Worm (Caenorhabditis elegans) whole organism, early embryonic: ENCODE results near the gene chca-1.

Experiments
- B0310.2 ChIP-seq: sonication (generic microtip); optimal IDR thresholded peaks from 2 replicates; lab custom pipeline; 2016; ENCODE audit warnings: mild to moderate bottlenecking, missing genetic modification characterization, missing compliant biosample characterization
- F13C5.2 ChIP-seq: sonication (generic microtip); optimal IDR thresholded peaks from 2 replicates; lab custom pipeline; 2017; ENCODE audit warnings: mild to moderate bottlenecking, missing genetic modification characterization, inconsistent platforms, missing compliant biosample characterization
- aly-1 ChIP-seq: sonication (generic microtip); optimal IDR thresholded peaks from 2 replicates; lab custom pipeline; 2016; ENCODE audit warnings: missing genetic modification characterization, missing compliant biosample characterization
- ama-1 ChIP-seq: fragments of 150-350 bp; optimal IDR thresholded peaks from 2 replicates; lab custom pipeline; 2014
- ceh-13 ChIP-seq: fragments of 200-800 bp; sonication (Bioruptor generic); optimal IDR thresholded peaks from 2 replicates; lab custom pipeline; 2018; ENCODE audit warnings: mild to moderate bottlenecking, missing genetic modification characterization, missing compliant biosample characterization
- ceh-36 ChIP-seq: sonication (generic microtip); optimal IDR thresholded peaks from 2 replicates; lab custom pipeline; 2016; ENCODE audit warnings: missing genetic modification characterization, inconsistent platforms, missing compliant biosample characterization
- ets-7 ChIP-seq: sonication (generic microtip); optimal IDR thresholded peaks from 2 replicates; lab custom pipeline; 2016; ENCODE audit warnings: missing genotype, missing genetic modification characterization, missing compliant biosample characterization
- flt-1 ChIP-seq: fragments of 200-800 bp; sonication (Bioruptor generic); IDR thresholded peaks from 2 replicates; pipeline ENCODE4 v1.3.6; 2022; ENCODE audit warnings: missing genetic modification characterization, missing compliant biosample characterization
- hmbx-1 ChIP-seq: sonication (generic microtip); optimal IDR thresholded peaks from 2 replicates; lab custom pipeline; 2016; ENCODE audit warnings: mild to moderate bottlenecking, missing genetic modification characterization, missing compliant biosample characterization
- hmg-4 ChIP-seq: fragments of 200-800 bp; sonication (Bioruptor generic); optimal IDR thresholded peaks from 2 replicates; lab custom pipeline; 2018; ENCODE audit warnings: mild to moderate bottlenecking, missing genetic modification characterization, missing compliant biosample characterization
- hnd-1 ChIP-seq: sonication (generic microtip); optimal IDR thresholded peaks from 2 replicates; lab custom pipeline; 2016; ENCODE audit warnings: missing genetic modification characterization, missing compliant biosample characterization
- pes-1 ChIP-seq: fragments of 200-800 bp; sonication (Bioruptor generic); IDR thresholded peaks from 2 replicates; pipeline ENCODE4 v1.3.6; 2022; ENCODE audit warnings: missing genetic modification reagents, missing genetic modification characterization, missing compliant biosample characterization
- scrt-1 ChIP-seq: fragments of 200-800 bp; sonication (Bioruptor generic); IDR thresholded peaks from 2 replicates; pipeline ENCODE4 v1.3.6; 2022; ENCODE audit warnings: missing genetic modification characterization, missing compliant biosample characterization
- sea-1 ChIP-seq: fragments of 200-800 bp; sonication (Bioruptor generic); conservative IDR thresholded peaks from 2 replicates; pipeline ENCODE4 v1.3.6; 2022; ENCODE audit warnings: missing genetic modification characterization, missing compliant biosample characterization
- tbx-11 ChIP-seq: fragments of 200-800 bp; sonication (Bioruptor generic); IDR thresholded peaks from 2 replicates; pipeline ENCODE4 v1.3.6; 2022; ENCODE audit warnings: missing genetic modification characterization, missing compliant biosample characterization
- tbx-37 ChIP-seq: fragments of 200-800 bp; sonication (Bioruptor generic); conservative IDR thresholded peaks from 2 replicates; pipeline ENCODE4 v1.3.6; 2022; ENCODE audit warnings: missing genetic modification reagents, missing genetic modification characterization, missing compliant biosample characterization
- tra-4 ChIP-seq: sonication (generic microtip); optimal IDR thresholded peaks from 2 replicates; lab custom pipeline; 2017; ENCODE audit warnings: missing genetic modification characterization, missing compliant biosample characterization

The chca-1 gene

DNA sequence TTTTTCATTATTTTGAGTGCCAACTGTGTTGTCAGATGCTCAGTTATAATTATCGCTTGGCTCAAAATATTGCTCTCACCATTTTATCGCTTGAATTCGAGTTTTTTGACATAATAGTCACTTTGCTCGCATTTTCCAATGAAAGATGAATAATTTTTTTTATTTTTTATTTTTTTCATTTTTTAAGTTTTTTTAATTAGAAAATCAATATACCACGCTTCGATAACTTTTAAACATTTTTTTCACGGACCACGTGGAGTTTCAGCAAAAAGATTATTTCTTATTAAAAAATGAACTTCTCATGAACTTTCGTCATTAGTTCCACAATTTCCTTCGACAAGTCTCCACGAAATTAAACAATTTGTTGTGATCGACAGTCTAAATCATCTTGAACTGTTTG is 36.5 kb upstream of the chca-1 start, which contains the start of gene elt-1:
Gene elt-1, plus strand, starts transcription at position 301 of the 400 bp plus-strand sequence.
- TF ChIP-seq ets-7 (no peak), tbx-37 (GFP tag; lab: Robert Waterston, UW) (no peak), hmg-4 (GFP tag; lab: Kevin White, UChicago) (no peak), pes-1 (GFP tag; lab: Robert Waterston, UW) (no peak), scrt-1 (GFP tag; lab: Robert Waterston, UW) (no peak), ceh-36 (tag; lab: Kevin White, UChicago) (no peak), hmbx-1 (no peak), ama-1 (lab: Kevin White, UChicago) (no peak), sea-1 (GFP tag; lab: Robert Waterston, UW) (no peak), aly-1 (tag; lab: Kevin White, UChicago) (no peak), hnd-1 (tag; lab: Kevin White, UChicago) (no peak), ceh-13 (GFP tag; lab: Kevin White, UChicago) (no peak), B0310.2 (tag; lab: Kevin White, UChicago) (no peak)

- TF ChIP-seq tbx-11, result no peak
- TF ChIP-seq ceh-13 (GFP tag; lab: Kevin White, UChicago), result no peak
- no peak for TF ChIP-seq ceh-36 (tag; lab: Kevin White, UChicago)
- no peak for TF ChIP-seq sea-1 (GFP tag; lab: Robert Waterston, UW)
- TF ChIP-seq scrt-1 (GFP tag; lab: Robert Waterston, UW), result no peak
- no peak for TF ChIP-seq flt-1 (GFP tag; lab: Robert Waterston, UW)
- no peak for TF ChIP-seq hmg-4 (GFP tag; lab: Kevin White, UChicago)
- no peak for TF ChIP-seq ama-1 (lab: Kevin White, UChicago)
- TF ChIP-seq pes-1 (GFP tag; lab: Robert Waterston, UW), result no peak
- no peak for TF ChIP-seq F13C5.2
- TF ChIP-seq aly-1 (tag; lab: Kevin White, UChicago), result no peak
- no peak for TF ChIP-seq tbx-37 (GFP tag; lab: Robert Waterston, UW)
- no peak for TF ChIP-seq tra-4
Observed at ce11 chrIV:9615511-9615910, 35.7 kb upstream of the chca-1 start.

DNA sequence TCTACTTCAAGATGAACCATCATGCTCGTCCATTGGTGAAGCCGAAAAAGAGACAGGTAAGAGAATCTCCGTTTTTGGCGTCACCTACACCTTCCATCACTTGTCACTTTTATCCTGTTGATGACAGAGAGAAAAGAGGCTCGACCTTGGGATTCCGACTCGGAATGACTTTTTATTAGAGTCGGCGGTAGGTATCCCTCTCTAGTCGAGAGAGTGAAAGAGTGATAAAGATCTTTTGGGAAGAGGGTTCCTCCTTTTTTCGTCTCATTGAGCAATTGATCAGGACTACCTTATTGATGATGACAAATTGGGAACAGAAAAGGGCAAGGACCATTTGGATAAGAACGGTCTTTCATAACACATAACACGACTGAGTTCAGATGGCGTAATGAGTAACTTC is 33.8 kb upstream of the chca-1 start:
- TF ChIP-seq tbx-37 (GFP tag; lab: Robert Waterston, UW) (no peak), ceh-13 (GFP tag; lab: Kevin White, UChicago) (no peak), ets-7 (no peak), hmg-4 (GFP tag; lab: Kevin White, UChicago) (no peak), sea-1 (GFP tag; lab: Robert Waterston, UW) (no peak), B0310.2 (tag; lab: Kevin White, UChicago) (no peak), aly-1 (tag; lab: Kevin White, UChicago) (no peak), hmbx-1 (no peak), ceh-36 (tag; lab: Kevin White, UChicago) (no peak), tbx-11 (no peak), F13C5.2 (no peak), scrt-1 (GFP tag; lab: Robert Waterston, UW) (no peak), flt-1 (GFP tag; lab: Robert Waterston, UW) (no peak), tra-4 (no peak), hnd-1 (tag; lab: Kevin White, UChicago) (no peak), pes-1 (GFP tag; lab: Robert Waterston, UW) (no peak), ama-1 (lab: Kevin White, UChicago) (no peak)

DNA sequence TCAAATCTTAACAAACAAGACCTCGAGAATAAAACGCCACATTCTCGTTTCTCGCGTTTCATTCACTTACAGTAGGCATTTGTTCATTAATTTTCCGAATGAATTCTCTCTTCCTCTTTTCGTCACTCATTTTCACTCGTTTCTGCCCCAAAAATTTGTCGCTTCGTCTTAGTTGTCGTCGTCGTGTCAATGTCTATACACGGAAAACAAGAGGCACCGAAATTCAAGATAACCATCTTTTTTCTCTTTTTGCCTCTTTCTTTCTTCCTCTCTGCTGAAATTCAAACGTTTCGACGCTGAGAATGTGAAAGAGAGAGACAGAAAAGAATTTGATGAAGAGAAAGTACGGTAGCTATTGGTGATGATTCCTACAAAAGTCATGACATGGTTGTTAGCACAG is 33.2 kb upstream of the chca-1 start:
- no peak for TF ChIP-seq sea-1 (GFP tag; lab: Robert Waterston, UW)
- TF ChIP-seq F13C5.2, result no peak
- no peak for TF ChIP-seq aly-1 (tag; lab: Kevin White, UChicago)
- no peak for TF ChIP-seq hmg-4 (GFP tag; lab: Kevin White, UChicago)
- no peak for TF ChIP-seq pes-1 (GFP tag; lab: Robert Waterston, UW)

DNA sequence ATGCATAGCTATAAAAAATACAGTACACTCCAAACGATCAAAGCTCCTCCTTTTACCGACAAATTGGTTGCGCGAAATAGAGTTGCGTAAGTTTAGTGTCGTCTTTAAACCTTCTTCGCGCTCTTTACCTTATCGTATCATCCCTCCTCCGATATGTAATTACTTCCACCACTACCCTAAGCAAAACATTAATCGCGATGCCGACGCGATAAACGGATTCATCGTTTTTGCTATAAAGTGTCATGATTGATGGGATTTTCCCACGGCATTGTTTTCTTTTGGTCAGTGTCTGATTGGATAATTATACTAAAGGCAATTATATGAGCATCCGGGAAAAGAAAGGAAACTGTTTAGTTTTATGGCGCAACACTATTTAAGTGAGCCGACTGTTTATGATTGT is 32.4 kb upstream of the chca-1 start:
- no peak for TF ChIP-seq scrt-1 (GFP tag; lab: Robert Waterston, UW)
- TF ChIP-seq hmg-4 (GFP tag; lab: Kevin White, UChicago), result no peak

DNA sequence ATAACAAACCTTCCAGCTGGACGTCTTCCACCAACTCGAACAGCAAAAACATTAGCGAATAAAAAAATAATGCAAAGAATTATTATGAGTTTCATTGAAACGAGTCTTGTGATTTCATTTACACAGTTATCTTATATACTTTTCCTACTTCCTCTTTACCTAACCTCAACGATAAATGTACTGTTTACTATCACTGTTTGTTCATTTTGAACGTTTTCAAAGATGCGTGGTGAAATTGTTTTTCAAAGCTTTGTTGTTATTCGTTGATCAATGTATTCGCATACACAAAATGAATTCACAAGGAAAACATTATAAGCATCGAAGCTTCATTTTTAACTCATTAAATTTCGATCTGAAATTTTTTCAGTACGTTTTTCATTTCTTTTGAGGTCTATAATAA is 28.9 kb upstream of the chca-1 start, which contains the start of gene W09C2.7:
Gene W09C2.7, minus strand, starts transcription at position 101 of the 400 bp plus-strand sequence.
- TF ChIP-seq aly-1 (tag; lab: Kevin White, UChicago) (no peak), tra-4 (no peak), ceh-36 (tag; lab: Kevin White, UChicago) (no peak), hnd-1 (tag; lab: Kevin White, UChicago) (no peak), scrt-1 (GFP tag; lab: Robert Waterston, UW) (no peak)

DNA sequence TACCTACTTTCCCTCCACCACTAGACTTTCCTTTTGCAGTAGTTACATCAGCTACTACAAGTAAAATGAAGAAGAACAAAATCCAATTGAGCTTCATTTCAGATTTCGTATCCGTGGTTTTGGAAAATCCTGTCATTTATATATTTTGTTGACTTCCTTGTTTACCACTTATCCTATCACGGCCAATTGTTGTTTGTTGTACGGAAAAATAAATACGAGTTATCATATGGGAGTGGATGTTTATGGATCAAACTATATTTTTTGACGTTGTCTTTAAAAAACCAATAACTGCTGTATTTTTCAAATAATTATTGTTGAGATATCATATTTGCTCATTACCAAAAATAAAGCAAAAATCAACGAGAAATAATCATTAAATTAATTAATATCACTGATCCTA is 27.9 kb upstream of the chca-1 start, which contains the start of gene W09C2.9:
Gene W09C2.9, minus strand, starts transcription at position 101 of the 400 bp plus-strand sequence.
- TF ChIP-seq hmbx-1 (no peak), F13C5.2 (no peak), B0310.2 (tag; lab: Kevin White, UChicago) (no peak), tra-4 (no peak), aly-1 (tag; lab: Kevin White, UChicago) (no peak), flt-1 (GFP tag; lab: Robert Waterston, UW) (no peak), ama-1 (lab: Kevin White, UChicago) (no peak), ceh-13 (GFP tag; lab: Kevin White, UChicago) (no peak), ets-7 (no peak), sea-1 (GFP tag; lab: Robert Waterston, UW) (no peak), scrt-1 (GFP tag; lab: Robert Waterston, UW) (no peak), tbx-37 (GFP tag; lab: Robert Waterston, UW) (no peak), hmg-4 (GFP tag; lab: Kevin White, UChicago) (no peak), tbx-11 (no peak), ceh-36 (tag; lab: Kevin White, UChicago) (no peak), pes-1 (GFP tag; lab: Robert Waterston, UW) (no peak)

DNA sequence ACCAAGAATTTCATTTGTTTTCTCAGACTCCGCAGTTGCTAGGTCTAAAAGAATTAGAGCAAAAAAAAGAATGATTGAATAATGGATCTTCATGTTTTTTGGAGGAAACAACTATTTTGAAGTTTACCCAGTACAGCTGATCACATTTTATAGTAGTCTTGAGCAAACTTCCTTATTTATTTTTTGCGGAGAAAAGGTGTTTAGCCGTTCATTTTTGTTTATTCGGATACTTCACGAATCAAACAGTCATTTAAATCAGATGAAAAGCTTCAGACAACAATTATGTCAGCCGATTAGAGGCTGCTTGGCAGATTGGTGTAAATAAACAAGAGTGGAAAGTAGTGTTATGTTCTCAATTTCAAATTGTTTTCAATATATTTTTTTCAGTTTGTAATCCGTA is 26.9 kb upstream of the chca-1 start, which contains the start of gene W09C2.8:
Gene W09C2.8, minus strand, starts transcription at position 101 of the 400 bp plus-strand sequence.
- TF ChIP-seq scrt-1 (GFP tag; lab: Robert Waterston, UW) (no peak), aly-1 (tag; lab: Kevin White, UChicago) (no peak), ama-1 (lab: Kevin White, UChicago) (no peak), tbx-11 (no peak), sea-1 (GFP tag; lab: Robert Waterston, UW) (no peak), F13C5.2 (no peak), ceh-13 (GFP tag; lab: Kevin White, UChicago) (no peak), hmbx-1 (no peak), pes-1 (GFP tag; lab: Robert Waterston, UW) (no peak)
